Worm (Caenorhabditis elegans): ENCODE measurements around the gene ugt-65.

DNA sequence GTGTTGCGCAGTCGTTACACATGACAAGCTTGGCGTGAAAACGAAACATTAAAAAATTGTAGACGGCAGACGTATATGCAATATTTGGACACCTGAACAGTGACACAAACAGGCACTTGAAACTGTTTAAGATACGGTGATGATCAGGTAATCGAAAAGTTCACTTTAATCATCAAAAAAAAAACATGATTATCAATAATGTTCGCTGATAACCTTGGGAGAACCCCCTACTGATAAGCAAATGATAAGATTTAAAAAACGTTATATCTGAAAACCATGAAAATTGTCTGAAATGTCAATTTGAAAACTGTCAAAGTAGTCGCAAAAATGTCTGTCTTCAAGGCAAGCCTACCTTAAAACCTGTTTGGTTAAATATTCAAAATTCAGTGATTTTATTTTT is 20.5 kb upstream of the ugt-65 start:
- TF ChIP-seq Y105C5A.15 (GFP tag; IDR thresholded peaks at IDR 0.05) (no peak), nhr-6 (tag; optimal IDR thresholded peaks at IDR 0.05) (no peak), nhr-11 (tag; optimal IDR thresholded peaks at IDR 0.05) (no peak), R02D3.7 (tag; optimal IDR thresholded peaks at IDR 0.05) (no peak), daf-12 (tag; optimal IDR thresholded peaks at IDR 0.05) (no peak), egl-27 (tag; optimal IDR thresholded peaks at IDR 0.05) (no peak), mdl-1 (tag; optimal IDR thresholded peaks at IDR 0.05) (no peak), skn-1 (tag; optimal IDR thresholded peaks at IDR 0.05) (no peak)
